Fruit fly (Drosophila melanogaster): ENCODE results near the gene CG12316.

Gene CG12316

dm6 chr3L:15141118-15142003, 4.6 kb upstream of the CG12316 start (continued):
- no peak for TF ChIP-seq CG5953 (GFP tag; IDR thresholded peaks at IDR 0.05)
- TF ChIP-seq CG10321 (GFP tag; IDR thresholded peaks at IDR 0.05): peak; percentile 96
- no peak for TF ChIP-seq croc (GFP tag; conservative IDR thresholded peaks at IDR 0.05)
- TF ChIP-seq hkb (optimal IDR thresholded peaks at IDR 0.05): no peak
- peak; percentile 7; the same call in 1 of the 2 replicates for TF ChIP-seq hkb (GFP tag; IDR thresholded peaks at IDR 0.05)

dm6 chr3L:15140268-15140957, 3.7 kb upstream of the CG12316 start:
- TF ChIP-seq Sox100B (GFP tag; optimal IDR thresholded peaks at IDR 0.05): no peak
- no peak for TF ChIP-seq CG15601 (tag; optimal IDR thresholded peaks at IDR 0.05)
- TF ChIP-seq fd64A (GFP tag; optimal IDR thresholded peaks at IDR 0.05): no peak
- TF ChIP-seq CG17802 (tag; optimal IDR thresholded peaks at IDR 0.05): no peak
- peak; percentile 25 for TF ChIP-seq cad (GFP tag; optimal IDR thresholded peaks at IDR 0.05)
- TF ChIP-seq gce (GFP tag; IDR thresholded peaks at IDR 0.05): no peak
- no peak for TF ChIP-seq repo (GFP tag; optimal IDR thresholded peaks at IDR 0.05)
- TF ChIP-seq CkIIα-i1 (GFP tag; IDR thresholded peaks at IDR 0.05): no peak
- TF ChIP-seq Drgx (GFP tag; IDR thresholded peaks at IDR 0.05): 0 out of 2 replicates have a peak, but pooled peaks have one; percentile 17
- TF ChIP-seq CG33213 (GFP tag; optimal IDR thresholded peaks at IDR 0.05): no peak
- peak; percentile 76 for TF ChIP-seq Med (GFP tag)
- no peak for TF ChIP-seq Ada2b (GFP tag; IDR thresholded peaks at IDR 0.05)
- peak; percentile 47; the same call in 1 of the 3 replicates for TF ChIP-seq CG11560 (tag; IDR thresholded peaks at IDR 0.05)
- no peak for TF ChIP-seq CG14667 (GFP tag; IDR thresholded peaks at IDR 0.05)
- TF ChIP-seq h (optimal IDR thresholded peaks at IDR 0.05): no peak
- no peak for TF ChIP-seq Abd-B (GFP tag; optimal IDR thresholded peaks at IDR 0.05)
- TF ChIP-seq lilli (GFP tag; optimal IDR thresholded peaks at IDR 0.05): no peak
- no peak for TF ChIP-seq gfzf (GFP tag; optimal IDR thresholded peaks at IDR 0.05)
- no peak for TF ChIP-seq CG12299 (tag; optimal IDR thresholded peaks at IDR 0.05)
- TF ChIP-seq tx (GFP tag; optimal IDR thresholded peaks at IDR 0.05): no peak
- peak; percentile 39; the same call in 1 of the 2 replicates for TF ChIP-seq CG42726 (GFP tag; IDR thresholded peaks at IDR 0.05; ENCODE audit: partially characterized antibody)
- no peak for TF ChIP-seq CG34376 (GFP tag; optimal IDR thresholded peaks at IDR 0.05)
- TF ChIP-seq Tbp (GFP tag; optimal IDR thresholded peaks at IDR 0.05): no peak
- TF ChIP-seq CG7745 (tag; optimal IDR thresholded peaks at IDR 0.05): no peak
- TF ChIP-seq HmgD (GFP tag; optimal IDR thresholded peaks at IDR 0.05): no peak
- peak; percentile 46; the same call in 1 of the 2 replicates for TF ChIP-seq CG9932 (GFP tag; IDR thresholded peaks at IDR 0.05)
- TF ChIP-seq row (GFP tag; IDR thresholded peaks at IDR 0.05): peak; percentile 31
- no peak for TF ChIP-seq CG6689 (GFP tag; IDR thresholded peaks at IDR 0.05)
- 0 out of 2 replicates have a peak, but pooled peaks have one; percentile 15 for TF ChIP-seq sim (GFP tag; IDR thresholded peaks at IDR 0.05)
- no peak for TF ChIP-seq CG15514 (GFP tag; optimal IDR thresholded peaks at IDR 0.05)
- no peak for TF ChIP-seq CG9727 (GFP tag; optimal IDR thresholded peaks at IDR 0.05)
- 0 out of 2 replicates have a peak, but pooled peaks have one; percentile 30 for TF ChIP-seq gsb (GFP tag; IDR thresholded peaks at IDR 0.05)
- TF ChIP-seq ind (GFP tag; optimal IDR thresholded peaks at IDR 0.05): no peak
- TF ChIP-seq CG5953 (GFP tag; IDR thresholded peaks at IDR 0.05): no peak
- no peak for TF ChIP-seq chif (GFP tag; optimal IDR thresholded peaks at IDR 0.05)
- no peak for TF ChIP-seq CG7839 (tag; optimal IDR thresholded peaks at IDR 0.05)
- TF ChIP-seq chm (GFP tag; IDR thresholded peaks at IDR 0.05): no peak
- TF ChIP-seq Optix (GFP tag; IDR thresholded peaks at IDR 0.05): no peak
- peak; percentile 74 for TF ChIP-seq phol (tag; optimal IDR thresholded peaks at IDR 0.05)
- TF ChIP-seq croc (GFP tag; conservative IDR thresholded peaks at IDR 0.05): no peak
- peak in 1 of 2 experiments; percentile 85 for TF ChIP-seq Pdp1 (GFP tag; optimal IDR thresholded peaks at IDR 0.05)
- TF ChIP-seq zfh2 (GFP tag; optimal IDR thresholded peaks at IDR 0.05): no peak
- no peak for TF ChIP-seq mld (GFP tag; IDR thresholded peaks at IDR 0.05; ENCODE audit: partially characterized antibody)
- TF ChIP-seq Six4 (GFP tag; optimal IDR thresholded peaks at IDR 0.05): no peak
